Fruit fly (Drosophila melanogaster) whole organism, wandering third instar larva: ENCODE measurements around the gene nudC.

Source experiments
- Abd-B ChIP-seq: fragments of >200 bp; optimal IDR thresholded peaks from 2 replicates; lab custom pipeline; 2017; ENCODE audit warnings: missing biosample characterization, missing genetic modification characterization
- CG32264 ChIP-seq: fragments of 200-800 bp; sonication (Bioruptor generic); optimal IDR thresholded peaks from 2 replicates; lab custom pipeline; 2016; ENCODE audit warnings: missing biosample characterization, missing genetic modification characterization
- CG9705 ChIP-seq: fragments of 200-800 bp; sonication (Bioruptor generic); optimal IDR thresholded peaks from 2 replicates; lab custom pipeline; 2018; ENCODE audit warnings: missing biosample characterization, mild to moderate bottlenecking, missing genetic modification characterization
- CrebA ChIP-seq: fragments of 200-800 bp; sonication (Bioruptor generic); optimal IDR thresholded peaks from 2 replicates; lab custom pipeline; 2016; ENCODE audit warnings: missing biosample characterization, mild to moderate bottlenecking, missing genetic modification characterization, borderline replicate concordance
- Dfd ChIP-seq: fragments of >200 bp; optimal IDR thresholded peaks from 2 replicates; lab custom pipeline; 2017; ENCODE audit warnings: missing biosample characterization, missing genetic modification characterization
- Dif ChIP-seq: fragments of 200-275, 200-300 bp; sonication (Bioruptor generic); optimal IDR thresholded peaks from 2 replicates; lab custom pipeline; 2018; ENCODE audit warnings: missing biosample characterization, missing genetic modification characterization; ENCODE audit not compliant: partially characterized antibody
- GATAd ChIP-seq: sonication (Bioruptor generic); optimal IDR thresholded peaks from 2 replicates; lab custom pipeline; 2016; ENCODE audit warnings: missing biosample characterization, missing genetic modification characterization
- HLH106 ChIP-seq: fragments of 200-800 bp; optimal IDR thresholded peaks from 3 replicates; lab custom pipeline; 2019; ENCODE audit warnings: missing biosample characterization, mild to moderate bottlenecking, missing genetic modification characterization, moderate library complexity
- Hnf4 ChIP-seq: fragments of 200-800 bp; sonication (Bioruptor generic); optimal IDR thresholded peaks from 2 replicates; lab custom pipeline; 2016; ENCODE audit warnings: missing biosample characterization, mild to moderate bottlenecking, missing genetic modification characterization
- Hr78 ChIP-seq: fragments of >200 bp; optimal IDR thresholded peaks from 2 replicates; lab custom pipeline; 2017; ENCODE audit warnings: missing biosample characterization, missing genetic modification characterization
- Hr83 ChIP-seq: fragments of 200-300 bp; sonication (Bioruptor generic); optimal IDR thresholded peaks from 2 replicates; lab custom pipeline; 2016; ENCODE audit warnings: missing biosample characterization, mild to moderate bottlenecking, missing genetic modification characterization, moderate library complexity; ENCODE audit not compliant: poor library complexity, severe bottlenecking
- Jra ChIP-seq: sonication (Bioruptor generic); optimal IDR thresholded peaks from 2 replicates; lab custom pipeline; 2016; ENCODE audit warnings: missing biosample characterization, missing genetic modification characterization
- Mio ChIP-seq: sonication (Bioruptor generic); optimal IDR thresholded peaks from 2 replicates; lab custom pipeline; 2016; ENCODE audit warnings: missing biosample characterization, missing genetic modification characterization
- Myc ChIP-seq: fragments of >200 bp; optimal IDR thresholded peaks from 2 replicates; lab custom pipeline; 2017
- N ChIP-seq: fragments of >200 bp; optimal IDR thresholded peaks from 2 replicates; lab custom pipeline; 2018; ENCODE audit warnings: missing biosample characterization, missing external identifiers, missing genetic modification characterization
- OdsH ChIP-seq: fragments of 200-800 bp; sonication (Bioruptor generic); optimal IDR thresholded peaks from 2 replicates; lab custom pipeline; 2016; ENCODE audit warnings: missing biosample characterization, mild to moderate bottlenecking, missing genetic modification characterization
- Rel ChIP-seq, 2 experiments: fragments of 200-800 bp; sonication (Bioruptor generic) in 1 of 2; optimal IDR thresholded peaks; 2 replicates in 1 of 2; 3 replicates in 1 of 2; lab custom pipeline; 2016 to 2019; ENCODE audit warnings: mild to moderate bottlenecking in 2 of 2, missing biosample characterization in 2 of 2, missing genetic modification characterization in 2 of 2, moderate library complexity in 1 of 2
- Sp1 ChIP-seq: fragments of 200-800 bp; sonication (Bioruptor generic); optimal IDR thresholded peaks from 3 replicates; lab custom pipeline; 2019; ENCODE audit warnings: missing biosample characterization, mild to moderate bottlenecking, missing genetic modification characterization, moderate library complexity
- Vsx2 ChIP-seq: fragments of 200-300, 225-300 bp; sonication (Bioruptor generic); optimal IDR thresholded peaks from 2 replicates; lab custom pipeline; 2018; ENCODE audit warnings: missing biosample characterization, missing genetic modification characterization; ENCODE audit not compliant: partially characterized antibody
- br ChIP-seq: fragments of 200-800 bp; sonication (Bioruptor generic); optimal IDR thresholded peaks from 2 replicates; lab custom pipeline; 2016; ENCODE audit warnings: missing biosample characterization, missing genetic modification characterization
- brk ChIP-seq: fragments of 200-800 bp; sonication (Bioruptor generic); optimal IDR thresholded peaks from 2 replicates; lab custom pipeline; 2016; ENCODE audit warnings: missing biosample characterization, mild to moderate bottlenecking, missing genetic modification characterization
- dl ChIP-seq, 2 experiments: fragments of 175-275, 200-275 bp in 1 of 2; fragments of 200-275 bp in 1 of 2; sonication (Bioruptor generic); optimal IDR thresholded peaks; lab custom pipeline; 2018; ENCODE audit warnings: mild to moderate bottlenecking in 2 of 2, missing biosample characterization in 2 of 2, missing genetic modification characterization in 2 of 2, moderate library complexity in 2 of 2; ENCODE audit not compliant: partially characterized antibody in 2 of 2, insufficient read depth in 1 of 2
- dmrt93B ChIP-seq: fragments of 200-800 bp; sonication (Bioruptor generic); optimal IDR thresholded peaks from 2 replicates; lab custom pipeline; 2018; ENCODE audit warnings: missing biosample characterization, mild to moderate bottlenecking, missing genetic modification characterization
- dsf ChIP-seq: sonication (Bioruptor generic); optimal IDR thresholded peaks from 2 replicates; lab custom pipeline; 2016; ENCODE audit warnings: missing biosample characterization, missing genetic modification characterization, borderline replicate concordance
- ey ChIP-seq: fragments of 200-800 bp; sonication (Bioruptor generic); optimal IDR thresholded peaks from 2 replicates; lab custom pipeline; 2016; ENCODE audit warnings: missing biosample characterization, missing genetic modification characterization
- foxo ChIP-seq, 2 experiments: fragments of 200-800 bp; sonication (Bioruptor generic); optimal IDR thresholded peaks; 2 replicates in 1 of 2; 3 replicates in 1 of 2; lab custom pipeline; 2016 to 2017; ENCODE audit warnings: missing biosample characterization in 2 of 2, missing genetic modification characterization in 2 of 2
- fru ChIP-seq: fragments of 200-800 bp; sonication (Bioruptor generic); optimal IDR thresholded peaks from 3 replicates; lab custom pipeline; 2016; ENCODE audit warnings: missing biosample characterization, mild to moderate bottlenecking, missing genetic modification characterization
- h ChIP-seq: fragments of 200-800 bp; sonication (Bioruptor generic); optimal IDR thresholded peaks from 3 replicates; lab custom pipeline; 2016; ENCODE audit warnings: missing biosample characterization, mild to moderate bottlenecking, missing genetic modification characterization
- jim ChIP-seq: fragments of 175-275, 200-325 bp; sonication (Bioruptor generic); optimal IDR thresholded peaks from 2 replicates; lab custom pipeline; 2016; ENCODE audit warnings: missing biosample characterization, mild to moderate bottlenecking, missing genetic modification characterization
- lola ChIP-seq: fragments of >200 bp; optimal IDR thresholded peaks from 2 replicates; lab custom pipeline; 2017; ENCODE audit warnings: missing biosample characterization, missing genetic modification characterization
- pan ChIP-seq: fragments of >200 bp; optimal IDR thresholded peaks from 2 replicates; lab custom pipeline; 2017
- psq ChIP-seq: fragments of 200-800 bp; sonication (Bioruptor generic); optimal IDR thresholded peaks from 3 replicates; lab custom pipeline; 2017; ENCODE audit warnings: missing biosample characterization, mild to moderate bottlenecking, missing genetic modification characterization, moderate library complexity
- rgr ChIP-seq: fragments of 200-800 bp; sonication (Bioruptor generic); optimal IDR thresholded peaks from 3 replicates; lab custom pipeline; 2016; ENCODE audit warnings: missing biosample characterization, mild to moderate bottlenecking, missing genetic modification characterization
- sage ChIP-seq: fragments of 200-800 bp; sonication (Bioruptor generic); optimal IDR thresholded peaks from 2 replicates; lab custom pipeline; 2016; ENCODE audit warnings: missing biosample characterization, mild to moderate bottlenecking, missing genetic modification characterization
- sv ChIP-seq: fragments of 200-800 bp; sonication (Bioruptor generic); optimal IDR thresholded peaks from 3 replicates; lab custom pipeline; 2016; ENCODE audit warnings: missing biosample characterization, missing genetic modification characterization
- tai ChIP-seq: sonication (Bioruptor generic); optimal IDR thresholded peaks from 2 replicates; lab custom pipeline; 2016; ENCODE audit warnings: missing biosample characterization, missing genetic modification characterization
- usp ChIP-seq: fragments of >200 bp; optimal IDR thresholded peaks from 2 replicates; lab custom pipeline; 2017; ENCODE audit warnings: missing biosample characterization, missing genetic modification characterization
- woc ChIP-seq: sonication (Bioruptor generic); optimal IDR thresholded peaks from 2 replicates; lab custom pipeline; 2016; ENCODE audit warnings: missing biosample characterization, mild to moderate bottlenecking, missing genetic modification characterization

nudC gene

dm6 chr3L:16765647-16766628, 38.9 kb upstream of the nudC start, which contains the start of gene Nrt:
Gene Nrt (plus strand): TSS chr3L:16766072.
- peak; percentile 37 for TF ChIP-seq sv (GFP tag; lab: Kevin White, UChicago)
- no peak for TF ChIP-seq pan (lab: Kevin White, UChicago)
- peak; percentile 59 for TF ChIP-seq fru
- peak; percentile 21 for TF ChIP-seq h (GFP tag; lab: Kevin White, UChicago)
- TF ChIP-seq Rel (GFP tag; optimal IDR thresholded peaks at IDR 0.05; lab: Kevin White, UChicago): peak; percentile 41
- TF ChIP-seq Rel (tag; optimal IDR thresholded peaks at IDR 0.05; lab: Kevin White, UChicago): no peak
- no peak for TF ChIP-seq Dfd (GFP tag; lab: Kevin White, UChicago)
- no peak for TF ChIP-seq CG32264 (GFP tag; lab: Kevin White, UChicago)
- peak; percentile 78 for TF ChIP-seq sage (GFP tag; lab: Kevin White, UChicago)
- TF ChIP-seq Hnf4: peak; percentile 36
- TF ChIP-seq CrebA (GFP tag; lab: Kevin White, UChicago): peak; percentile 33
- no peak for TF ChIP-seq Mio (GFP tag; lab: Kevin White, UChicago)
- TF ChIP-seq br (GFP tag; lab: Kevin White, UChicago): peak; percentile 3
- TF ChIP-seq foxo (GFP tag; optimal IDR thresholded peaks at IDR 0.05; lab: Kevin White, UChicago): peak in 1 of 2 experiments; percentile 46
- no peak for TF ChIP-seq Myc (lab: Kevin White, UChicago)
- TF ChIP-seq ey (GFP tag; lab: Kevin White, UChicago): no peak
- TF ChIP-seq Hr78 (GFP tag; lab: Kevin White, UChicago): no peak
- TF ChIP-seq OdsH: peak; percentile 41
- TF ChIP-seq dl (GFP tag; optimal IDR thresholded peaks at IDR 0.05; lab: Kevin White, UChicago; ENCODE audit: insufficient read depth in 1 of 2, partially characterized antibody in 2 of 2): peak in 1 of 2 experiments; percentile 20
- TF ChIP-seq HLH106 (tag; lab: Kevin White, UChicago): peak; percentile 4
- peak; percentile 7 for TF ChIP-seq Hr83 (GFP tag; lab: Kevin White, UChicago)
- TF ChIP-seq lola (GFP tag; lab: Kevin White, UChicago): no peak
- TF ChIP-seq usp (GFP tag; lab: Kevin White, UChicago): no peak
- no peak for TF ChIP-seq N (GFP tag; lab: Kevin White, UChicago)
- no peak for TF ChIP-seq dmrt93B
- no peak for TF ChIP-seq Abd-B (GFP tag; lab: Kevin White, UChicago)
- no peak for TF ChIP-seq tai (GFP tag; lab: Kevin White, UChicago)
- TF ChIP-seq psq (GFP tag; lab: Kevin White, UChicago): peak; percentile 40
- peak; percentile 64 for TF ChIP-seq Sp1 (GFP tag; lab: Kevin White, UChicago)
- TF ChIP-seq jim: no peak
- TF ChIP-seq rgr (GFP tag; lab: Kevin White, UChicago): peak; percentile 50
- TF ChIP-seq Vsx2 (GFP tag; lab: Kevin White, UChicago): no peak
- no peak for TF ChIP-seq CG9705 (GFP tag; lab: Kevin White, UChicago)
- peak; percentile 18 for TF ChIP-seq woc (GFP tag; lab: Kevin White, UChicago)
- no peak for TF ChIP-seq Jra (GFP tag; lab: Kevin White, UChicago)
- peak; percentile 46 for TF ChIP-seq Dif (GFP tag; lab: Kevin White, UChicago)
- TF ChIP-seq GATAd (GFP tag; lab: Kevin White, UChicago): no peak
- TF ChIP-seq brk (GFP tag; lab: Kevin White, UChicago): peak; percentile 85
- TF ChIP-seq dsf (GFP tag; lab: Kevin White, UChicago): peak; percentile 12

- TF ChIP-seq usp (GFP tag; lab: Kevin White, UChicago): no peak
- no peak for TF ChIP-seq HLH106 (tag; lab: Kevin White, UChicago)
- TF ChIP-seq tai (GFP tag; lab: Kevin White, UChicago): no peak
- TF ChIP-seq CrebA (GFP tag; lab: Kevin White, UChicago): no peak
- no peak for TF ChIP-seq dl (GFP tag; optimal IDR thresholded peaks at IDR 0.05; lab: Kevin White, UChicago; ENCODE audit: insufficient read depth in 1 of 2, partially characterized antibody in 2 of 2)
These were observed 37.9 kb upstream of the nudC start for dm6 chr3L:16766901-16767300.
